Fruit fly (Drosophila melanogaster) Kc167 (cell line): ENCODE results near the gene CG31097.

Experiments
- h ChIP-seq: fragments of >200 bp; optimal IDR thresholded peaks from 3 replicates; lab custom pipeline; 2018; ENCODE audit warnings: missing external identifiers
- psq ChIP-seq: fragments of >200 bp; optimal IDR thresholded peaks from 2 replicates; lab custom pipeline; 2017; ENCODE audit warnings: missing external identifiers

DNA sequence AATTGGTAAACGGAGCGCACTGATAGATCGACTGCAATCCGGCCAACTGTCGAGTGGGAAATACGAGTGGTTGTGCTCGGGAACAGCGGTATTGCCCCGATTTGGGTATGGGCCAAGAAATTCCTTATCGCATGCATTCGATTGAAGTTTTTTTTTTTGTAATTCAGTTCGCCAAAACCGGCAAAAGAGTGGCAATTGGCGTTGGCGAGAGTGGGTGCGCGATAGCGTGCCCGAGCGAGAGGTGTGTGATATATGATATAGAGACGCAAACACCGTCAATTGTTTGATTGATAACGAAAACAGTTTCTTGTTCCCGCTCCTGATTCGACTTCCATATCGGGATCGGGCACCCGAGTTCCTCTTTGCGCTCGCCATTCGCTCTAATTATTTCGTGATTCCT, 16.2 kb upstream of the CG31097 start, which contains the start of gene CG31087:
- no peak for TF ChIP-seq h
- TF ChIP-seq psq: no peak
